Worm (Caenorhabditis elegans): Measurements from ENCODE around the gene Y38C1AA.19.

ce11 chrIV:175698-176097 lies 15.7 kb downstream of the Y38C1AA.19 start:
- TF ChIP-seq nhr-20 (tag; optimal IDR thresholded peaks at IDR 0.05) (no peak), mep-1 (tag; optimal IDR thresholded peaks at IDR 0.05) (peak; percentile 22), lin-13 (GFP tag; optimal IDR thresholded peaks at IDR 0.05) (no peak), nhr-11 (tag; optimal IDR thresholded peaks at IDR 0.05) (no peak), zag-1 (tag; optimal IDR thresholded peaks at IDR 0.05) (no peak), lin-15B (tag; optimal IDR thresholded peaks at IDR 0.05) (no peak), blmp-1 (tag; optimal IDR thresholded peaks at IDR 0.05) (peak; percentile 42), snu-23 (GFP tag; optimal IDR thresholded peaks at IDR 0.05) (no peak), fkh-10 (GFP tag; optimal IDR thresholded peaks at IDR 0.05) (no peak)
